Worm (Caenorhabditis elegans): ENCODE data around the gene F58F12.3.

F58F12.3 gene

DNA sequence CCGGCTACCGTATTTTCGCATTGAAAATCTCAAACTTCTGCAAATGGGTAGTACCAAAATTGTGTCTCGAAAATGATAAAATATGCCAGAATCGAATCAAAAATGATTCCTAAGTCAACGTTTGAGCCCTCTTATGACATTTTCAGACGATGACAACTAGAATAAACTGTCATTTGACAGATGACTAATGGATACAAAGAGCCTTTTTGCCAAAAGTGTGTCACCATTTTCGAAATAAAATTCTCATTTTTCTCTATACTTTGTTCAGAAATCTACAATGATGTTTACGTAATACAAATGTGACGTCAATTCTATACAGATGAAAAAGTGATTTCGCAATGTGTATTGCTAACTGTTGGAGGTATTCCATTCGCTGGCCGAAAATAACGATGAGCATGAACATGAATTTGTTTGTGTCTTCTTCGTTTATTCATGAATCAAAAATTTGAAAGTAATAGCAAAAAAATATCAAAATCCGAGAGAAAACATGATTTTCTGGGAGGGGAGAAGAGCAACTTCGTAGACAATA, 44.5 kb downstream of the F58F12.3 start (continued):
- TF ChIP-seq lin-13 (GFP tag; optimal IDR thresholded peaks at IDR 0.05), result peak; percentile 64
- TF ChIP-seq alr-1 (tag; optimal IDR thresholded peaks at IDR 0.05; ENCODE audit: borderline replicate concordance), result no peak
- TF ChIP-seq lin-35 (GFP tag; optimal IDR thresholded peaks at IDR 0.05), result peak in 1 of 2 experiments; percentile 66

DNA sequence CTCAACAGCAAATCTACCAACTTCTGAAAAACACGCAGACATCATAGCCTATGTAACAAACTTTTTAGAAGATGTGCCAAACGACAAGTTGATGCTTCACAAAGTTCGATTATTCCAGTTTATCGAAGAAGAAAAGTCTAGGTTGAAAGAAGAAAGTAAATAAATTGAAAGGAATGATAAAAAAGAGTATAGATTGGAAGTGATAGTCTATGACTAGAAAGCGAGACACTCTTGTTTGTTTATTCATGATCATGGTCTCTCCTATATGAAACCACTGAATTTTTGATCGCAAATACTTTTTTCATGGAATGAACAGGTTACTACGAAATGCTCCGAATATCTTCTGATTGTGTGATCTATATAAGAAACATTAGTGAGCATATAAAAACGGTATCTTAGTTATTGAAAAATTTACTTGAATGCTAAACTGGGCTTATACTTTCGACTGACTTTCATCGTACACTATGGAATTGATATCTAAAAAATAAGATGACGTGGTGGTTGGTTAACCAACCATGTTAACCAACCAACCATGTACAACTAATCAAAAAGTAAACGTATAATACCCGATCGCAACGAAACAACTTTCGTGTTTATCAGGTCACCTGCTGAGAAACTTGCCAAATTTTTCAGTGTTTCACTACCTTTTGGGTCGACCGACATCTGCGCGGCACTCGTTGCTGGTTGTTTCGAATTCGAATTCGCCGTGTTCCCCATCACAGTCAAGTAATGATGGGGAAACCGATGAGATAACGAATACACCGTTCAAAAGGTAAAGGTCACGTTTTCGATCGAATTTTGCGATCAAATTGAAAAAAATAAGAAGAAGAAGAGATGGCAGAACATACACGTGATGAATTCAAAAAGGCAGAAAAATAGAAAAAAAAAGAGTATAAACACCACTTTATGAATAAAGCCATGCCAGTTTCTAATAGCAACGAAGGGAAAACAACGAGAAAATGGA, 45.6 kb downstream of the F58F12.3 start, which contains the start of gene C32D5.8:
Gene C32D5.8, minus strand, starts transcription at position 770 of the 964 bp plus-strand sequence.
- TF ChIP-seq ama-1 (optimal IDR thresholded peaks at IDR 0.05), result peak; percentile 45
- no peak for TF ChIP-seq nhr-28 (tag; optimal IDR thresholded peaks at IDR 0.05)
- no peak for TF ChIP-seq ceh-82 (tag; optimal IDR thresholded peaks at IDR 0.05)
- TF ChIP-seq lin-35 (GFP tag; optimal IDR thresholded peaks at IDR 0.05), result peak in 1 of 2 experiments; percentile 33
- peak; percentile 47 for TF ChIP-seq nhr-20 (tag; optimal IDR thresholded peaks at IDR 0.05)
- 0 out of 2 replicates have a peak, but pooled peaks have one; percentile 8 for TF ChIP-seq grh-1 (GFP tag; IDR thresholded peaks at IDR 0.05)
- TF ChIP-seq efl-1 (optimal IDR thresholded peaks at IDR 0.05), result no peak
- peak in 1 of 2 experiments; percentile 79 for TF ChIP-seq efl-1 (GFP tag; optimal IDR thresholded peaks at IDR 0.05 in 1 of 2)
- peak; percentile 26 for TF ChIP-seq nhr-71 (tag; optimal IDR thresholded peaks at IDR 0.05)
- peak in 1 of 6 experiments; percentile 21 for TF ChIP-seq elt-3 (tag; optimal IDR thresholded peaks at IDR 0.05)
- peak; percentile 37 for TF ChIP-seq blmp-1 (tag; optimal IDR thresholded peaks at IDR 0.05)
- TF ChIP-seq ceh-8 (GFP tag; optimal IDR thresholded peaks at IDR 0.05), result no peak
- no peak for TF ChIP-seq ces-1 (GFP tag; optimal IDR thresholded peaks at IDR 0.05)
- no peak for TF ChIP-seq aly-2 (tag; optimal IDR thresholded peaks at IDR 0.05)
- no peak for TF ChIP-seq vab-15 (tag; optimal IDR thresholded peaks at IDR 0.05)
- no peak for TF ChIP-seq sptf-1 (tag; optimal IDR thresholded peaks at IDR 0.05)
- no peak for TF ChIP-seq fos-1 (tag; optimal IDR thresholded peaks at IDR 0.05)
- no peak for TF ChIP-seq nhr-77 (tag; optimal IDR thresholded peaks at IDR 0.05)
- peak in 1 of 3 experiments; percentile 8 for TF ChIP-seq dpl-1 (GFP tag; optimal IDR thresholded peaks at IDR 0.05)
- TF ChIP-seq swsn-7 (tag; optimal IDR thresholded peaks at IDR 0.05), result no peak
- peak; percentile 13 for TF ChIP-seq elt-2 (tag; optimal IDR thresholded peaks at IDR 0.05)
- TF ChIP-seq mep-1 (tag; optimal IDR thresholded peaks at IDR 0.05), result peak; percentile 37
- no peak for TF ChIP-seq rnt-1 (tag; optimal IDR thresholded peaks at IDR 0.05)
- no peak for TF ChIP-seq ztf-11 (tag; optimal IDR thresholded peaks at IDR 0.05)
- TF ChIP-seq snu-23 (GFP tag; optimal IDR thresholded peaks at IDR 0.05), result peak; percentile 28
- peak in 1 of 2 experiments; percentile 34 for TF ChIP-seq mdl-1 (tag; optimal IDR thresholded peaks at IDR 0.05)
- no peak for TF ChIP-seq unc-98 (GFP tag; IDR thresholded peaks at IDR 0.05)
- no peak for TF ChIP-seq skn-1 (tag; optimal IDR thresholded peaks at IDR 0.05)
- TF ChIP-seq lin-14 (GFP tag; optimal IDR thresholded peaks at IDR 0.05), result peak; percentile 58
- TF ChIP-seq ceh-63 (GFP tag; optimal IDR thresholded peaks at IDR 0.05), result no peak
- TF ChIP-seq fkh-8 (tag; optimal IDR thresholded peaks at IDR 0.05), result peak; percentile 32
- TF ChIP-seq pax-3 (tag; optimal IDR thresholded peaks at IDR 0.05), result no peak
- TF ChIP-seq nhr-85 (tag), result peak; percentile 69
- no peak for TF ChIP-seq isw-1 (GFP tag; IDR thresholded peaks at IDR 0.05)

DNA sequence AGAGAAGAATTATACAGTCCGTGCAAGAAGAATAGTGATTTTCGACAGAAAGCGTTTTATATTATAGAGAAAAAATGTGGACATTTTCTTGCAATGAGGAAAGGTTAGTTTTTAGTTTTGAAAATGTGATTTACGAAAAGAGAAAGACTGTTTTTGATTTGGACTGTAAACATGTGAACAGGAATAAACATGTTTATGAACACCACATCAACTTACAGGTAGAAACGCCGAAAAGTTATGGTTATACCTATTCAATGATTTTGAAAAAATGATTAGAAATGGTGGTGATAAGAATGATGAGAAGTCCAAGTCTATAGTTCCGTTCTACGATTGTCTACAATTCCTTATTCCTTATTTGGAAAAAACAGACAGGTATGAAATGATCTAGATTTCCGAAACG, 46.6 kb downstream of the F58F12.3 start:
- TF ChIP-seq nhr-237 (tag; optimal IDR thresholded peaks at IDR 0.05) (no peak), grh-1 (GFP tag; IDR thresholded peaks at IDR 0.05) (no peak), zip-4 (GFP tag; optimal IDR thresholded peaks at IDR 0.05) (no peak), sptf-1 (tag; optimal IDR thresholded peaks at IDR 0.05) (no peak), mep-1 (tag; optimal IDR thresholded peaks at IDR 0.05) (no peak), ceh-8 (GFP tag; optimal IDR thresholded peaks at IDR 0.05) (no peak), nhr-20 (tag; optimal IDR thresholded peaks at IDR 0.05) (no peak), sup-37 (GFP tag; optimal IDR thresholded peaks at IDR 0.05) (no peak), nhr-47 (tag; optimal IDR thresholded peaks at IDR 0.05) (no peak), fos-1 (tag; optimal IDR thresholded peaks at IDR 0.05) (no peak), nhr-84 (tag; optimal IDR thresholded peaks at IDR 0.05) (no peak), snu-23 (GFP tag; optimal IDR thresholded peaks at IDR 0.05) (no peak), zag-1 (tag; optimal IDR thresholded peaks at IDR 0.05) (no peak), dpl-1 (GFP tag; optimal IDR thresholded peaks at IDR 0.05) (no peak), dsc-1 (tag; optimal IDR thresholded peaks at IDR 0.05) (no peak), elt-2 (tag; optimal IDR thresholded peaks at IDR 0.05) (no peak), rnt-1 (tag; optimal IDR thresholded peaks at IDR 0.05) (no peak)
